Worm (Caenorhabditis elegans) whole organism, L2 larva: ENCODE measurements around the gene grl-10.

Source experiments
- Y55F3AM.14 ChIP-seq: fragments of 200-800 bp; sonication (Bioruptor generic); optimal IDR thresholded peaks from 2 replicates; lab custom pipeline; 2018; ENCODE audit warnings: mild to moderate bottlenecking, missing genetic modification characterization, missing compliant biosample characterization
- gmeb-1 ChIP-seq: fragments of 150-350 bp; optimal IDR thresholded peaks from 2 replicates; lab custom pipeline; 2014; ENCODE audit warnings: missing biosample characterization, missing genetic modification characterization
- nhr-12 ChIP-seq: fragments of 150-350 bp; optimal IDR thresholded peaks from 2 replicates; lab custom pipeline; 2014; ENCODE audit warnings: missing biosample characterization, missing genetic modification characterization
- nhr-237 ChIP-seq: fragments of 150-350 bp; optimal IDR thresholded peaks from 2 replicates; lab custom pipeline; 2014; ENCODE audit warnings: missing biosample characterization, missing genetic modification characterization
- unc-39 ChIP-seq: fragments of 150-350 bp; optimal IDR thresholded peaks from 2 replicates; lab custom pipeline; 2014; ENCODE audit warnings: missing biosample characterization, missing genetic modification characterization

DNA sequence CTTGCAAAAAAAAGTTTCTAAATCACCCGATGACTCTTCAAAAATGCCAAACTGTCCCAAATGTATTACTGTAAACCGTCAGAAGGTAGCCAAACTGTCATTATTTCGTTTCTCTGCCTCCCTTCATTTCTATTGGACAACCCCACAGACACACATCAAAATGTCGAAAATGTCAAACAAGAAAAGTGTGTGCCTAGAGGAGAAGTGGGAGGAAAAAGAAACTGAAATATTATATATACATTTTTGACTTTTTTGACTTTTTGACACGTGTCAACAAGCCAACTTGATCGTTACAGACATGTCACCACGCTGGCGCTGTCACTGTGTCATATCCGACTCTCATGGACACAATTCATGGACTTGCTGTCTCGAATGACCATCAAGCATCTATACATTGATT lies 24.6 kb upstream of the grl-10 start:
- no peak for TF ChIP-seq unc-39 (tag; lab: Kevin White, UChicago)
- no peak for TF ChIP-seq gmeb-1
- TF ChIP-seq nhr-237 (tag; lab: Kevin White, UChicago): no peak
- TF ChIP-seq nhr-12: no peak
- no peak for TF ChIP-seq Y55F3AM.14 (GFP tag; lab: Kevin White, UChicago)
